Worm (Caenorhabditis elegans) whole organism, L1 larva: Measurements from ENCODE around the gene Y62H9A.13.

Experiments used
- C16A3.4 ChIP-seq: fragments of 150-350 bp; optimal IDR thresholded peaks from 2 replicates; lab custom pipeline; 2014; ENCODE audit warnings: missing biosample characterization, missing genetic modification characterization
- F16B12.6 ChIP-seq: fragments of 150-350 bp; optimal IDR thresholded peaks from 2 replicates; lab custom pipeline; 2014; ENCODE audit warnings: missing biosample characterization, missing genetic modification characterization
- alr-1 ChIP-seq: fragments of 200-800 bp; sonication (Bioruptor generic); optimal IDR thresholded peaks from 2 replicates; lab custom pipeline; 2018; ENCODE audit warnings: borderline replicate concordance, mild to moderate bottlenecking, missing genetic modification characterization, missing compliant biosample characterization
- blmp-1 ChIP-seq: fragments of 150-350 bp; optimal IDR thresholded peaks from 2 replicates; lab custom pipeline; 2014; ENCODE audit warnings: missing biosample characterization, missing genetic modification characterization
- ceh-8 ChIP-seq: fragments of 200-800 bp; sonication (Bioruptor generic); optimal IDR thresholded peaks from 2 replicates; lab custom pipeline; 2018; ENCODE audit warnings: mild to moderate bottlenecking, missing genetic modification characterization, moderate library complexity, missing compliant biosample characterization
- ceh-82 ChIP-seq, 3 experiments: fragments of 150-350 bp in 1 of 3; sonication (generic microtip) in 2 of 3; optimal IDR thresholded peaks; 2 replicates each; lab custom pipeline; 2014 to 2017; ENCODE audit warnings: missing biosample characterization in 3 of 3, missing genetic modification characterization in 3 of 3
- ceh-88 ChIP-seq: fragments of 200-800 bp; sonication (Bioruptor generic); IDR thresholded peaks from 2 replicates; pipeline ENCODE4 v1.3.6; 2022; ENCODE audit warnings: missing genetic modification characterization, missing compliant biosample characterization
- ces-1 ChIP-seq: fragments of 150-350 bp; optimal IDR thresholded peaks from 2 replicates; lab custom pipeline; 2014; ENCODE audit warnings: missing biosample characterization, missing genetic modification reagents, missing genetic modification characterization
- dpl-1 ChIP-seq, 3 experiments: fragments of 150-350 bp in 2 of 3; sonication (generic microtip) in 1 of 3; optimal IDR thresholded peaks; 2 replicates each; lab custom pipeline; 2014 to 2017; ENCODE audit warnings: missing biosample characterization in 3 of 3, missing genetic modification characterization in 3 of 3, missing genetic modification reagents in 3 of 3
- dsc-1 ChIP-seq: sonication (generic microtip); optimal IDR thresholded peaks from 2 replicates; lab custom pipeline; 2016; ENCODE audit warnings: mild to moderate bottlenecking, missing genetic modification characterization, missing compliant biosample characterization
- efl-1 ChIP-seq, 4 experiments: fragments of 150-350 bp; optimal IDR thresholded peaks in 3 of 4; peaks in 1 of 4; 1 replicate in 1 of 4; 2 replicates in 3 of 4; lab custom pipeline; 2014; ENCODE audit warnings: missing biosample characterization in 2 of 4, missing genetic modification characterization in 2 of 4, missing genetic modification reagents in 2 of 4
- elt-3 ChIP-seq, 6 experiments: fragments of 150-350 bp in 1 of 6; sonication (generic microtip); optimal IDR thresholded peaks; 2 replicates each; lab custom pipeline; 2017 to 2018; ENCODE audit warnings: missing biosample characterization in 6 of 6, missing genetic modification characterization in 6 of 6, inconsistent platforms in 1 of 6
- fos-1 ChIP-seq: fragments of 150-350 bp; optimal IDR thresholded peaks from 2 replicates; lab custom pipeline; 2014; ENCODE audit warnings: missing biosample characterization, missing genetic modification characterization
- grh-1 ChIP-seq: fragments of 200-800 bp; sonication (Bioruptor generic); IDR thresholded peaks from 2 replicates; pipeline ENCODE4 v1.3.6; 2022; ENCODE audit warnings: missing genetic modification reagents, missing genetic modification characterization, missing compliant biosample characterization
- hpl-2 ChIP-seq: fragments of 150-350 bp; optimal IDR thresholded peaks from 2 replicates; lab custom pipeline; 2014; ENCODE audit warnings: missing biosample characterization, missing genetic modification reagents, missing genetic modification characterization
- lin-13 ChIP-seq: fragments of 150-350 bp; optimal IDR thresholded peaks from 2 replicates; lab custom pipeline; 2014; ENCODE audit warnings: missing biosample characterization, missing genetic modification reagents, missing genetic modification characterization
- lin-14 ChIP-seq: fragments of 200-800 bp; sonication (Bioruptor generic); optimal IDR thresholded peaks from 2 replicates; lab custom pipeline; 2018; ENCODE audit warnings: mild to moderate bottlenecking, missing genetic modification characterization, moderate library complexity, missing compliant biosample characterization
- lin-35 ChIP-seq, 2 experiments: fragments of 150-350 bp; optimal IDR thresholded peaks; 2 replicates each; lab custom pipeline; 2014; ENCODE audit warnings: missing biosample characterization in 2 of 2, missing genetic modification characterization in 2 of 2, missing genetic modification reagents in 2 of 2
- lin-39 ChIP-seq: fragments of 150-350 bp; optimal IDR thresholded peaks from 2 replicates; lab custom pipeline; 2014; ENCODE audit warnings: missing biosample characterization, missing genetic modification reagents, missing genetic modification characterization
- lir-3 ChIP-seq: sonication (generic microtip); optimal IDR thresholded peaks from 2 replicates; lab custom pipeline; 2016; ENCODE audit warnings: mild to moderate bottlenecking, missing genetic modification characterization, moderate library complexity, missing compliant biosample characterization; ENCODE audit not compliant: poor library complexity
- lsy-2 ChIP-seq, 2 experiments: fragments of 150-350 bp; optimal IDR thresholded peaks; 2 replicates each; lab custom pipeline; 2014; ENCODE audit warnings: missing biosample characterization in 2 of 2, missing genetic modification characterization in 2 of 2
- mdl-1 ChIP-seq, 2 experiments: fragments of 150-350 bp; optimal IDR thresholded peaks; 2 replicates each; lab custom pipeline; 2014 to 2017; ENCODE audit warnings: missing biosample characterization in 2 of 2, missing genetic modification characterization in 2 of 2, inconsistent platforms in 1 of 2
- mef-2 ChIP-seq: fragments of 150-350 bp; optimal IDR thresholded peaks from 2 replicates; lab custom pipeline; 2014; ENCODE audit warnings: missing biosample characterization, missing genetic modification characterization
- mep-1 ChIP-seq: fragments of 150-350 bp; optimal IDR thresholded peaks from 2 replicates; lab custom pipeline; 2014; ENCODE audit warnings: missing biosample characterization, missing genetic modification characterization
- nhr-11 ChIP-seq: fragments of 150-350 bp; optimal IDR thresholded peaks from 2 replicates; lab custom pipeline; 2014; ENCODE audit warnings: missing biosample characterization, missing genetic modification characterization
- nhr-12 ChIP-seq: sonication (generic microtip); optimal IDR thresholded peaks from 2 replicates; lab custom pipeline; 2017; ENCODE audit warnings: missing biosample characterization, missing genetic modification characterization
- nhr-19 ChIP-seq: fragments of 200-800 bp; sonication (Bioruptor generic); conservative IDR thresholded peaks from 2 replicates; pipeline ENCODE4 v1.3.6; 2022; ENCODE audit warnings: missing genetic modification characterization, missing compliant biosample characterization
- nhr-20 ChIP-seq: sonication (generic microtip); optimal IDR thresholded peaks from 2 replicates; lab custom pipeline; 2016; ENCODE audit warnings: mild to moderate bottlenecking, missing genetic modification characterization, missing compliant biosample characterization
- nhr-47 ChIP-seq: sonication (generic microtip); optimal IDR thresholded peaks from 2 replicates; lab custom pipeline; 2016; ENCODE audit warnings: mild to moderate bottlenecking, missing genetic modification characterization, moderate library complexity, missing compliant biosample characterization
- nhr-71 ChIP-seq: sonication (generic microtip); optimal IDR thresholded peaks from 2 replicates; lab custom pipeline; 2016; ENCODE audit warnings: mild to moderate bottlenecking, missing genetic modification characterization, moderate library complexity, missing compliant biosample characterization
- nhr-77 ChIP-seq: fragments of 150-350 bp; optimal IDR thresholded peaks from 2 replicates; lab custom pipeline; 2014; ENCODE audit warnings: missing biosample characterization, missing genetic modification characterization
- nhr-85 ChIP-seq: sonication (generic microtip); peaks from one replicate; lab custom pipeline; 2016; ENCODE audit warnings: missing genetic modification characterization, inconsistent platforms, missing compliant biosample characterization
- nhr-90 ChIP-seq: sonication (generic microtip); optimal IDR thresholded peaks from 2 replicates; lab custom pipeline; 2016; ENCODE audit warnings: mild to moderate bottlenecking, missing genetic modification characterization, missing compliant biosample characterization; ENCODE audit not compliant: poor library complexity
- rnt-1 ChIP-seq: sonication (generic microtip); optimal IDR thresholded peaks from 2 replicates; lab custom pipeline; 2016; ENCODE audit warnings: mild to moderate bottlenecking, missing genetic modification characterization, moderate library complexity, missing compliant biosample characterization
- snu-23 ChIP-seq: sonication (generic microtip); optimal IDR thresholded peaks from 2 replicates; lab custom pipeline; 2016; ENCODE audit warnings: missing genetic modification characterization, missing compliant biosample characterization
- swsn-7 ChIP-seq: sonication (generic microtip); optimal IDR thresholded peaks from 2 replicates; lab custom pipeline; 2016; ENCODE audit warnings: missing genetic modification characterization, missing compliant biosample characterization
- tbx-2 ChIP-seq: sonication (generic microtip); optimal IDR thresholded peaks from 2 replicates; lab custom pipeline; 2016; ENCODE audit warnings: missing genetic modification characterization, missing compliant biosample characterization
- unc-130 ChIP-seq: fragments of 150-350 bp; optimal IDR thresholded peaks from 2 replicates; lab custom pipeline; 2017; ENCODE audit warnings: missing biosample characterization, missing genetic modification characterization, inconsistent platforms
- unc-62 ChIP-seq: fragments of 150-350 bp; optimal IDR thresholded peaks from 2 replicates; lab custom pipeline; 2014; ENCODE audit warnings: missing biosample characterization, missing genetic modification reagents, missing genetic modification characterization
- unc-86 ChIP-seq: sonication (generic microtip); optimal IDR thresholded peaks from 2 replicates; lab custom pipeline; 2016; ENCODE audit warnings: missing genetic modification characterization, missing compliant biosample characterization
- xbp-1 ChIP-seq: sonication (generic microtip); optimal IDR thresholded peaks from 2 replicates; lab custom pipeline; 2016; ENCODE audit warnings: missing genetic modification characterization, missing compliant biosample characterization
- zag-1 ChIP-seq: fragments of 150-350 bp; optimal IDR thresholded peaks from 2 replicates; lab custom pipeline; 2014; ENCODE audit warnings: missing biosample characterization, missing genetic modification characterization
- zip-4 ChIP-seq: fragments of 200-800 bp; sonication (Bioruptor generic); optimal IDR thresholded peaks from 2 replicates; lab custom pipeline; 2018; ENCODE audit warnings: mild to moderate bottlenecking, missing genetic modification characterization, moderate library complexity, missing compliant biosample characterization
- ztf-11 ChIP-seq, 2 experiments: sonication (generic microtip); optimal IDR thresholded peaks; 2 replicates each; lab custom pipeline; 2016 to 2017; ENCODE audit warnings: missing genetic modification characterization in 2 of 2, missing biosample characterization in 1 of 2, missing compliant biosample characterization in 1 of 2

Y62H9A.13 gene

ce11 chrX:11946788-11947463, 30.1 kb downstream of the Y62H9A.13 start, which contains the start of gene nfya-1:
Gene nfya-1 (minus strand): TSS chrX:11946838.
- peak; percentile 75 for TF ChIP-seq lin-14 (GFP tag; lab: Kevin White, UChicago)
- TF ChIP-seq ztf-11 (tag; optimal IDR thresholded peaks at IDR 0.05; lab: Kevin White, UChicago), result no peak
- peak; percentile 5 for TF ChIP-seq ceh-8 (GFP tag; lab: Kevin White, UChicago)
- TF ChIP-seq lsy-2 (tag; optimal IDR thresholded peaks at IDR 0.05; lab: Kevin White, UChicago), result peak; percentile 33 to 68
- peak; percentile 9 for TF ChIP-seq tbx-2 (tag; lab: Kevin White, UChicago)
- peak; percentile 50 for TF ChIP-seq nhr-20
- no peak for TF ChIP-seq lir-3
- no peak for TF ChIP-seq unc-62
- no peak for TF ChIP-seq ces-1 (GFP tag; lab: Kevin White, UChicago)
- TF ChIP-seq blmp-1 (tag; lab: Kevin White, UChicago), result peak; percentile 73
- TF ChIP-seq C16A3.4, result peak; percentile 47
- peak; percentile 45 to 77 for TF ChIP-seq lin-35 (GFP tag; optimal IDR thresholded peaks at IDR 0.05; lab: Kevin White, UChicago)
- no peak for TF ChIP-seq zag-1
- peak; percentile 25 to 34 for TF ChIP-seq efl-1 (optimal IDR thresholded peaks at IDR 0.05; lab: Kevin White, UChicago)
- peak in 1 of 2 experiments; percentile 90 for TF ChIP-seq efl-1 (GFP tag; optimal IDR thresholded peaks at IDR 0.05 in 1 of 2; lab: Kevin White, UChicago)
- TF ChIP-seq hpl-2, result no peak
- TF ChIP-seq snu-23, result peak; percentile 73
- peak; percentile 43 for TF ChIP-seq swsn-7
- no peak for TF ChIP-seq grh-1 (GFP tag; lab: Robert Waterston, UW)
- no peak for TF ChIP-seq fos-1 (tag; lab: Kevin White, UChicago)
- no peak for TF ChIP-seq ceh-88 (GFP tag; lab: Robert Waterston, UW)
- TF ChIP-seq elt-3 (tag; optimal IDR thresholded peaks at IDR 0.05; lab: Kevin White, UChicago), result peak in 1 of 6 experiments; percentile 64
- peak; percentile 84 for TF ChIP-seq mep-1 (tag; lab: Kevin White, UChicago)
- no peak for TF ChIP-seq lin-39 (tag; lab: Kevin White, UChicago)
- peak; percentile 37 for TF ChIP-seq nhr-90 (tag; lab: Kevin White, UChicago)
- no peak for TF ChIP-seq alr-1 (tag; lab: Kevin White, UChicago)
- no peak for TF ChIP-seq nhr-12 (tag; lab: Kevin White, UChicago)
- TF ChIP-seq mdl-1 (tag; optimal IDR thresholded peaks at IDR 0.05; lab: Kevin White, UChicago), result peak in 1 of 2 experiments; percentile 35
- peak in 2 of 3 experiments; percentile 9 to 31 for TF ChIP-seq dpl-1 (GFP tag; optimal IDR thresholded peaks at IDR 0.05; lab: Kevin White, UChicago)
- TF ChIP-seq mef-2 (tag; lab: Kevin White, UChicago), result no peak
- peak; percentile 62 for TF ChIP-seq nhr-47 (tag; lab: Kevin White, UChicago)
- TF ChIP-seq xbp-1 (tag; lab: Kevin White, UChicago), result peak; percentile 32
- TF ChIP-seq nhr-19, result peak; percentile 25; the same call in 1 of the 2 replicates
- TF ChIP-seq nhr-85 (tag; lab: Kevin White, UChicago), result no peak
- no peak for TF ChIP-seq nhr-11 (tag; lab: Kevin White, UChicago)
- TF ChIP-seq unc-130 (tag; lab: Kevin White, UChicago), result peak; percentile 63
- TF ChIP-seq ceh-82 (tag; optimal IDR thresholded peaks at IDR 0.05; lab: Kevin White, UChicago), result peak in 2 of 3 experiments; percentile 23 to 79
- peak; percentile 24 for TF ChIP-seq dsc-1 (tag; lab: Kevin White, UChicago)
- peak; percentile 33 for TF ChIP-seq unc-86 (tag; lab: Kevin White, UChicago)
- peak; percentile 91 for TF ChIP-seq F16B12.6 (tag; lab: Kevin White, UChicago)
- peak; percentile 45 for TF ChIP-seq nhr-71
- TF ChIP-seq lin-13, result no peak
- no peak for TF ChIP-seq zip-4 (GFP tag; lab: Kevin White, UChicago)
- TF ChIP-seq rnt-1, result peak; percentile 64
- TF ChIP-seq nhr-77 (tag; lab: Kevin White, UChicago), result peak; percentile 2
